Worm (Caenorhabditis elegans) whole organism, L4 larva: ENCODE results near the gene F37H8.5.

Source experiments
- D1046.2 ChIP-seq: fragments of 200-800 bp; sonication (Bioruptor generic); IDR thresholded peaks from 2 replicates; pipeline ENCODE4 v1.3.6; 2022; ENCODE audit warnings: missing genetic modification characterization, missing compliant biosample characterization
- F10B5.3 ChIP-seq: sonication (generic microtip); optimal IDR thresholded peaks from 2 replicates; lab custom pipeline; 2016; ENCODE audit warnings: mild to moderate bottlenecking, missing genetic modification characterization, missing compliant biosample characterization
- F26F4.8 ChIP-seq: fragments of 200-800 bp; sonication (Bioruptor generic); conservative IDR thresholded peaks from 2 replicates; pipeline ENCODE4 v1.3.6; 2022; ENCODE audit warnings: missing genetic modification characterization, missing compliant biosample characterization
- R02D3.7 ChIP-seq: fragments of 150-350 bp; sonication (generic microtip); optimal IDR thresholded peaks from 3 replicates; lab custom pipeline; 2014; ENCODE audit warnings: missing biosample characterization, missing genetic modification characterization
- T26A8.4 ChIP-seq: fragments of 200-800 bp; sonication (Bioruptor generic); IDR thresholded peaks from 2 replicates; pipeline ENCODE4 v1.3.6; 2022; ENCODE audit warnings: missing genetic modification characterization, missing compliant biosample characterization
- Y48G9A.11 ChIP-seq: fragments of 200-800 bp; sonication (Bioruptor generic); IDR thresholded peaks from 2 replicates; pipeline ENCODE4 v1.3.6; 2022; ENCODE audit warnings: missing genetic modification reagents, missing genetic modification characterization, missing compliant biosample characterization
- Y75B8A.6 ChIP-seq: fragments of 200-800 bp; sonication (Bioruptor generic); IDR thresholded peaks from 2 replicates; pipeline ENCODE4 v1.3.6; 2022; ENCODE audit warnings: missing genetic modification reagents, missing genetic modification characterization, missing compliant biosample characterization
- ZK546.5 ChIP-seq, 2 experiments: sonication (generic microtip); optimal IDR thresholded peaks; 2 replicates each; lab custom pipeline; 2017; ENCODE audit warnings: missing biosample characterization in 2 of 2, missing genetic modification characterization in 2 of 2
- aha-1 ChIP-seq: fragments of 150-350 bp; peaks from one replicate; lab custom pipeline; 2014; ENCODE audit warnings: missing biosample characterization, missing genetic modification characterization
- aly-2 ChIP-seq: sonication (generic microtip); optimal IDR thresholded peaks from 2 replicates; lab custom pipeline; 2018; ENCODE audit warnings: missing biosample characterization, missing genetic modification characterization
- ama-1 ChIP-seq: fragments of 150-350 bp; optimal IDR thresholded peaks from 2 replicates; lab custom pipeline; 2014; ENCODE audit warnings: inconsistent platforms, mixed read lengths
- arid-1 ChIP-seq: fragments of 200-800 bp; sonication (Bioruptor generic); conservative IDR thresholded peaks from 2 replicates; pipeline ENCODE4 v1.3.6; 2022; ENCODE audit warnings: missing genetic modification reagents, missing genetic modification characterization, missing compliant biosample characterization
- ceh-20 ChIP-seq: fragments of 200-800 bp; sonication (Bioruptor generic); IDR thresholded peaks from 2 replicates; pipeline ENCODE4 v1.3.6; 2022; ENCODE audit warnings: missing genetic modification reagents, missing genetic modification characterization, missing compliant biosample characterization
- ceh-28 ChIP-seq: fragments of 150-350 bp; optimal IDR thresholded peaks from 2 replicates; lab custom pipeline; 2014; ENCODE audit warnings: missing biosample characterization, missing genetic modification reagents, missing genetic modification characterization
- ceh-62 ChIP-seq: sonication (generic microtip); optimal IDR thresholded peaks from 2 replicates; lab custom pipeline; 2017; ENCODE audit warnings: missing biosample characterization, missing genetic modification characterization
- daf-19 ChIP-seq: fragments of 200-800 bp; sonication (Bioruptor generic); conservative IDR thresholded peaks from 2 replicates; pipeline ENCODE4 v1.3.6; 2022; ENCODE audit warnings: missing genetic modification characterization, missing compliant biosample characterization
- dmd-6 ChIP-seq: fragments of 200-800 bp; sonication (Bioruptor generic); IDR thresholded peaks from 2 replicates; pipeline ENCODE4 v1.3.6; 2022; ENCODE audit warnings: missing genetic modification reagents, missing genetic modification characterization, missing compliant biosample characterization
- dmd-8 ChIP-seq: fragments of 200-800 bp; sonication (Bioruptor generic); IDR thresholded peaks from 2 replicates; pipeline ENCODE4 v1.3.6; 2022; ENCODE audit warnings: missing genetic modification characterization, missing compliant biosample characterization
- duxl-1 ChIP-seq: sonication (generic microtip); optimal IDR thresholded peaks from 2 replicates; lab custom pipeline; 2016; ENCODE audit warnings: mild to moderate bottlenecking, missing genetic modification characterization, moderate library complexity, missing compliant biosample characterization; ENCODE audit not compliant: poor library complexity
- egl-43 ChIP-seq: fragments of 200-800 bp; sonication (Bioruptor generic); IDR thresholded peaks from 2 replicates; pipeline ENCODE4 v1.3.6; 2022; ENCODE audit warnings: missing genetic modification reagents, missing genetic modification characterization, missing compliant biosample characterization
- fkh-10 ChIP-seq: fragments of 150-350 bp; optimal IDR thresholded peaks from 2 replicates; lab custom pipeline; 2014; ENCODE audit warnings: missing biosample characterization, missing genetic modification reagents, missing genetic modification characterization
- gei-8 ChIP-seq: fragments of 200-800 bp; sonication (Bioruptor generic); optimal IDR thresholded peaks from 2 replicates; lab custom pipeline; 2018; ENCODE audit warnings: mild to moderate bottlenecking, missing genetic modification characterization, missing compliant biosample characterization
- hlh-11 ChIP-seq: fragments of 200-800 bp; sonication (Bioruptor generic); optimal IDR thresholded peaks from 2 replicates; lab custom pipeline; 2018; ENCODE audit warnings: mild to moderate bottlenecking, missing genetic modification characterization, missing compliant biosample characterization
- hlh-30 ChIP-seq: sonication (generic microtip); optimal IDR thresholded peaks from 2 replicates; lab custom pipeline; 2017; ENCODE audit warnings: antibody characterized with exemption, mild to moderate bottlenecking, missing genetic modification characterization, missing compliant biosample characterization; ENCODE audit not compliant: insufficient read depth
- lin-39 ChIP-seq: fragments of 150-350 bp; optimal IDR thresholded peaks from 2 replicates; lab custom pipeline; 2014; ENCODE audit warnings: missing biosample characterization, missing genetic modification reagents, missing genetic modification characterization
- lir-3 ChIP-seq: sonication (generic microtip); optimal IDR thresholded peaks from 2 replicates; lab custom pipeline; 2016; ENCODE audit warnings: mild to moderate bottlenecking, missing genetic modification characterization, missing compliant biosample characterization
- lsy-2 ChIP-seq, 2 experiments: fragments of 150-350 bp in 1 of 2; sonication (generic microtip) in 1 of 2; optimal IDR thresholded peaks; 2 replicates each; lab custom pipeline; 2014 to 2017; ENCODE audit warnings: missing biosample characterization in 2 of 2, missing genetic modification characterization in 2 of 2
- mdl-1 ChIP-seq, 2 experiments: fragments of 150-350 bp in 1 of 2; sonication (generic microtip) in 1 of 2; optimal IDR thresholded peaks; 2 replicates each; lab custom pipeline; 2014 to 2017; ENCODE audit warnings: missing biosample characterization in 2 of 2, missing genetic modification characterization in 2 of 2
- mdt-29 ChIP-seq: fragments of 200-800 bp; sonication (Bioruptor generic); IDR thresholded peaks from 2 replicates; pipeline ENCODE4 v1.3.6; 2022; ENCODE audit warnings: missing genetic modification reagents, missing genetic modification characterization, missing compliant biosample characterization
- mep-1 ChIP-seq: fragments of 150-350 bp; sonication (generic microtip); optimal IDR thresholded peaks from 3 replicates; lab custom pipeline; 2014; ENCODE audit warnings: missing biosample characterization, missing genetic modification characterization
- mxl-2 ChIP-seq: fragments of 200-800 bp; sonication (Bioruptor generic); conservative IDR thresholded peaks from 2 replicates; pipeline ENCODE4 v1.3.6; 2022; ENCODE audit warnings: missing genetic modification reagents, missing genetic modification characterization, missing compliant biosample characterization
- mxl-3 ChIP-seq: fragments of 200-800 bp; sonication (Bioruptor generic); optimal IDR thresholded peaks from 2 replicates; lab custom pipeline; 2018; ENCODE audit warnings: mild to moderate bottlenecking, missing genetic modification characterization, missing compliant biosample characterization
- nhr-10 ChIP-seq: fragments of 150-350 bp; optimal IDR thresholded peaks from 2 replicates; lab custom pipeline; 2014; ENCODE audit warnings: missing biosample characterization, missing genetic modification characterization
- nhr-237 ChIP-seq: sonication (generic microtip); optimal IDR thresholded peaks from 2 replicates; lab custom pipeline; 2017; ENCODE audit warnings: missing biosample characterization, missing genetic modification characterization
- nhr-28 ChIP-seq: fragments of 150-350 bp; optimal IDR thresholded peaks from 2 replicates; lab custom pipeline; 2014; ENCODE audit warnings: missing biosample characterization, missing genetic modification characterization
- nhr-48 ChIP-seq: sonication (generic microtip); optimal IDR thresholded peaks from 2 replicates; lab custom pipeline; 2016; ENCODE audit warnings: mild to moderate bottlenecking, missing genetic modification characterization, missing compliant biosample characterization
- nhr-6 ChIP-seq: fragments of 150-350 bp; optimal IDR thresholded peaks from 2 replicates; lab custom pipeline; 2014; ENCODE audit warnings: missing biosample characterization, missing genetic modification characterization
- nhr-76 ChIP-seq: fragments of 150-350 bp; optimal IDR thresholded peaks from 2 replicates; lab custom pipeline; 2014; ENCODE audit warnings: missing biosample characterization, missing genetic modification characterization
- pha-4 ChIP-seq, 2 experiments: fragments of 150-350 bp in 1 of 2; fragments of 200-800 bp in 1 of 2; sonication (Bioruptor generic) in 1 of 2; IDR thresholded peaks in 1 of 2; optimal IDR thresholded peaks in 1 of 2; 2 replicates each; pipeline versions ENCODE4 v1.3.6 to Lab custom; 2014 to 2022; ENCODE audit warnings: missing genetic modification characterization in 2 of 2, missing genetic modification reagents in 2 of 2, missing biosample characterization in 1 of 2, missing compliant biosample characterization in 1 of 2
- php-3 ChIP-seq: fragments of 200-800 bp; sonication (Bioruptor generic); IDR thresholded peaks from 2 replicates; pipeline ENCODE4 v1.3.6; 2022; ENCODE audit warnings: missing genetic modification reagents, missing genetic modification characterization, missing compliant biosample characterization
- rbr-2 ChIP-seq: sonication (generic microtip); optimal IDR thresholded peaks from 2 replicates; lab custom pipeline; 2016; ENCODE audit warnings: missing genotype, missing genetic modification characterization, missing compliant biosample characterization
- saeg-2 ChIP-seq: fragments of 200-800 bp; sonication (Bioruptor generic); IDR thresholded peaks from 2 replicates; pipeline ENCODE4 v1.3.6; 2022; ENCODE audit warnings: missing genetic modification reagents, missing genetic modification characterization, missing compliant biosample characterization
- sdz-12 ChIP-seq: fragments of 200-800 bp; sonication (Bioruptor generic); optimal IDR thresholded peaks from 2 replicates; lab custom pipeline; 2018; ENCODE audit warnings: mild to moderate bottlenecking, missing genetic modification characterization, missing compliant biosample characterization
- skn-1 ChIP-seq: fragments of 150-350 bp; optimal IDR thresholded peaks from 2 replicates; lab custom pipeline; 2014; ENCODE audit warnings: missing biosample characterization, missing genetic modification characterization
- snpc-4 ChIP-seq: fragments of 150-350 bp; optimal IDR thresholded peaks from 2 replicates; lab custom pipeline; 2014; ENCODE audit warnings: missing biosample characterization, missing genetic modification characterization
- spr-1 ChIP-seq: sonication (generic microtip); optimal IDR thresholded peaks from 2 replicates; lab custom pipeline; 2016; ENCODE audit warnings: mild to moderate bottlenecking, missing genetic modification characterization, missing compliant biosample characterization
- spr-3 ChIP-seq: fragments of 200-800 bp; sonication (Bioruptor generic); optimal IDR thresholded peaks from 2 replicates; lab custom pipeline; 2018; ENCODE audit warnings: mild to moderate bottlenecking, missing genetic modification characterization, missing compliant biosample characterization
- tag-97 ChIP-seq: fragments of 200-800 bp; sonication (Bioruptor generic); IDR thresholded peaks from 2 replicates; pipeline ENCODE4 v1.3.6; 2022; ENCODE audit warnings: missing genetic modification characterization, missing compliant biosample characterization
- tra-1 ChIP-seq: fragments of 200-800 bp; sonication (Bioruptor generic); IDR thresholded peaks from 2 replicates; pipeline ENCODE4 v1.3.6; 2022; ENCODE audit warnings: missing genetic modification reagents, missing genetic modification characterization, missing compliant biosample characterization
- unc-62 ChIP-seq, 3 experiments: fragments of 150-350 bp in 1 of 3; sonication (generic microtip); optimal IDR thresholded peaks in 2 of 3; peaks in 1 of 3; 1 replicate in 1 of 3; 2 replicates in 2 of 3; lab custom pipeline; 2014 to 2017; ENCODE audit warnings: missing biosample characterization in 3 of 3, missing genetic modification characterization in 3 of 3, missing genetic modification reagents in 3 of 3, missing genotype in 1 of 3
- zfp-3 ChIP-seq: fragments of 200-800 bp; sonication (Bioruptor generic); conservative IDR thresholded peaks from 2 replicates; pipeline ENCODE4 v1.3.6; 2022; ENCODE audit warnings: missing genetic modification reagents, missing genetic modification characterization, missing compliant biosample characterization
- ztf-7 ChIP-seq: fragments of 150-350 bp; optimal IDR thresholded peaks from 2 replicates; lab custom pipeline; 2014; ENCODE audit warnings: missing biosample characterization, missing genetic modification characterization

F37H8.5 gene

ce11 chrII:11181250-11181704 is 6.7 kb upstream of the F37H8.5 start, which contains the start of gene bigr-1 (continued):
- TF ChIP-seq nhr-76 (tag; lab: Kevin White, UChicago) (no peak), mep-1 (tag; lab: Kevin White, UChicago) (peak; percentile 20), skn-1 (tag; lab: Kevin White, UChicago) (no peak), fkh-10 (GFP tag; lab: Kevin White, UChicago) (no peak), dmd-6 (GFP tag; lab: Robert Waterston, UW) (peak; percentile 68), ama-1 (lab: Kevin White, UChicago) (no peak), mxl-2 (no peak), snpc-4 (tag; lab: Kevin White, UChicago) (no peak), duxl-1 (tag; lab: Kevin White, UChicago) (no peak), T26A8.4 (no peak), daf-19 (no peak), sdz-12 (GFP tag; lab: Kevin White, UChicago) (no peak), lir-3 (no peak), Y75B8A.6 (GFP tag; lab: Robert Waterston, UW) (no peak), D1046.2 (GFP tag; lab: Robert Waterston, UW) (no peak), nhr-28 (tag; lab: Kevin White, UChicago) (peak; percentile 98), lsy-2 (tag; optimal IDR thresholded peaks at IDR 0.05; lab: Kevin White, UChicago) (peak in 1 of 2 experiments; percentile 2), ceh-20 (GFP tag; lab: Robert Waterston, UW) (no peak), dmd-8 (GFP tag; lab: Robert Waterston, UW) (no peak), nhr-10 (no peak), lin-39 (tag; lab: Kevin White, UChicago) (no peak), unc-62 (GFP tag; optimal IDR thresholded peaks at IDR 0.05 in 1 of 2; lab: Kevin White, UChicago) (no peak), unc-62 (tag; optimal IDR thresholded peaks at IDR 0.05; lab: Kevin White, UChicago) (no peak), mdt-29 (GFP tag; lab: Robert Waterston, UW) (no peak), pha-4 (GFP tag; IDR thresholded peaks at IDR 0.05; lab: Robert Waterston, UW) (no peak), pha-4 (tag; optimal IDR thresholded peaks at IDR 0.05; lab: Kevin White, UChicago) (no peak), egl-43 (no peak), Y48G9A.11 (no peak), F10B5.3 (tag; lab: Kevin White, UChicago) (no peak), arid-1 (GFP tag; lab: Robert Waterston, UW) (no peak), R02D3.7 (no peak), aha-1 (tag; lab: Kevin White, UChicago) (peak; percentile 78), php-3 (GFP tag; lab: Robert Waterston, UW) (no peak), nhr-48 (no peak), mdl-1 (tag; optimal IDR thresholded peaks at IDR 0.05; lab: Kevin White, UChicago) (peak in 1 of 2 experiments; percentile 54), ZK546.5 (tag; optimal IDR thresholded peaks at IDR 0.05; lab: Kevin White, UChicago) (no peak), ceh-28 (no peak), rbr-2 (tag; lab: Kevin White, UChicago) (no peak), F26F4.8 (GFP tag; lab: Robert Waterston, UW) (no peak), gei-8 (GFP tag; lab: Kevin White, UChicago) (no peak), mxl-3 (GFP tag; lab: Kevin White, UChicago) (peak; percentile 68), aly-2 (no peak), zfp-3 (GFP tag; lab: Robert Waterston, UW) (no peak), tag-97 (GFP tag; lab: Robert Waterston, UW) (no peak), nhr-237 (tag; lab: Kevin White, UChicago) (no peak), hlh-11 (tag; lab: Kevin White, UChicago) (peak; percentile 47), tra-1 (no peak), nhr-6 (no peak), ceh-62 (tag; lab: Kevin White, UChicago) (no peak), saeg-2 (GFP tag; lab: Robert Waterston, UW) (no peak), ztf-7 (tag; lab: Kevin White, UChicago) (no peak), hlh-30 (peak; percentile 3), spr-1 (tag; lab: Kevin White, UChicago) (no peak), spr-3 (GFP tag; lab: Kevin White, UChicago) (no peak)
